Fruit fly (Drosophila melanogaster): ENCODE results near the gene CG7627.

- TF ChIP-seq CG8478 (optimal IDR thresholded peaks at IDR 0.05) (no peak), pan (optimal IDR thresholded peaks at IDR 0.05) (no peak), psq (optimal IDR thresholded peaks at IDR 0.05) (no peak)
Measured at dm6 chr2L:8394180-8394579, 31.9 kb upstream of the CG7627 start, which contains the start of gene lectin-29Ca.

Measured in whole organism.